Worm (Caenorhabditis elegans) whole organism, L2 larva: ENCODE results near the gene ifbp-1.
A peak's percentile ranks its signal among the peaks of the same experiment; 100 is the strongest.

Experiments used
- C34F6.9 ChIP-seq: fragments of 150-350 bp; optimal IDR thresholded peaks from 2 replicates; lab custom pipeline; 2014; ENCODE audit warnings: missing biosample characterization, missing genetic modification characterization
- F13H6.1 ChIP-seq: sonication (generic microtip); optimal IDR thresholded peaks from 2 replicates; lab custom pipeline; 2016; ENCODE audit warnings: missing genetic modification characterization, missing compliant biosample characterization
- R02D3.7 ChIP-seq: fragments of 150-350 bp; optimal IDR thresholded peaks from 2 replicates; lab custom pipeline; 2014; ENCODE audit warnings: missing biosample characterization, missing genetic modification characterization
- ZK546.5 ChIP-seq: sonication (generic microtip); optimal IDR thresholded peaks from 2 replicates; lab custom pipeline; 2017; ENCODE audit warnings: missing biosample characterization, missing genetic modification characterization
- alr-1 ChIP-seq: fragments of 150-350 bp; optimal IDR thresholded peaks from 2 replicates; lab custom pipeline; 2014; ENCODE audit warnings: missing biosample characterization, missing genetic modification characterization
- ama-1 ChIP-seq: fragments of 150-350 bp; optimal IDR thresholded peaks from 2 replicates; lab custom pipeline; 2018; ENCODE audit warnings: inconsistent platforms
- blmp-1 ChIP-seq: sonication (generic microtip); optimal IDR thresholded peaks from 2 replicates; lab custom pipeline; 2017; ENCODE audit warnings: missing genetic modification characterization, mild to moderate bottlenecking, missing compliant biosample characterization, antibody characterized with exemption, moderate library complexity; ENCODE audit not compliant: insufficient read depth
- ceh-16 ChIP-seq: fragments of 150-350 bp; optimal IDR thresholded peaks from 2 replicates; lab custom pipeline; 2014; ENCODE audit warnings: missing biosample characterization, missing genetic modification characterization
- crh-2 ChIP-seq: sonication (generic microtip); optimal IDR thresholded peaks from 2 replicates; lab custom pipeline; 2017; ENCODE audit warnings: missing biosample characterization, missing genetic modification characterization
- dmd-4 ChIP-seq: sonication (generic microtip); optimal IDR thresholded peaks from 2 replicates; lab custom pipeline; 2017; ENCODE audit warnings: missing biosample characterization, missing genetic modification characterization
- egl-27 ChIP-seq: sonication (generic microtip); optimal IDR thresholded peaks from 3 replicates; lab custom pipeline; 2017; ENCODE audit warnings: missing biosample characterization, missing genetic modification reagents, missing genetic modification characterization
- fos-1 ChIP-seq: fragments of 150-350 bp; optimal IDR thresholded peaks from 2 replicates; lab custom pipeline; 2014; ENCODE audit warnings: missing biosample characterization, missing genetic modification characterization
- gmeb-1 ChIP-seq: fragments of 150-350 bp; optimal IDR thresholded peaks from 2 replicates; lab custom pipeline; 2014; ENCODE audit warnings: missing biosample characterization, missing genetic modification characterization
- lin-13 ChIP-seq: fragments of 150-350 bp; optimal IDR thresholded peaks from 2 replicates; lab custom pipeline; 2014; ENCODE audit warnings: missing biosample characterization, missing genetic modification reagents, missing genetic modification characterization
- lsy-2 ChIP-seq, 2 experiments: fragments of 150-350 bp in 1 of 2; sonication (generic microtip) in 1 of 2; optimal IDR thresholded peaks; 2 replicates each; lab custom pipeline; 2014 to 2017; ENCODE audit warnings: missing biosample characterization in 2 of 2, missing genetic modification characterization in 2 of 2
- mab-5 ChIP-seq: fragments of 150-350 bp; optimal IDR thresholded peaks from 2 replicates; lab custom pipeline; 2014; ENCODE audit warnings: missing biosample characterization, missing genetic modification characterization
- mbf-1 ChIP-seq: sonication (generic microtip); optimal IDR thresholded peaks from 2 replicates; lab custom pipeline; 2017; ENCODE audit warnings: missing biosample characterization, missing genetic modification characterization
- mdl-1 ChIP-seq, 2 experiments: fragments of 150-350 bp in 1 of 2; sonication (generic microtip) in 1 of 2; optimal IDR thresholded peaks; 2 replicates each; lab custom pipeline; 2017; ENCODE audit warnings: missing biosample characterization in 2 of 2, missing genetic modification characterization in 2 of 2
- nhr-10 ChIP-seq: sonication (generic microtip); optimal IDR thresholded peaks from 2 replicates; lab custom pipeline; 2017; ENCODE audit warnings: missing biosample characterization, missing genetic modification characterization
- nhr-11 ChIP-seq: fragments of 150-350 bp; optimal IDR thresholded peaks from 2 replicates; lab custom pipeline; 2014; ENCODE audit warnings: missing biosample characterization, missing genetic modification characterization
- nhr-12 ChIP-seq: fragments of 150-350 bp; optimal IDR thresholded peaks from 2 replicates; lab custom pipeline; 2014; ENCODE audit warnings: missing biosample characterization, missing genetic modification characterization
- nhr-129 ChIP-seq: fragments of 150-350 bp; optimal IDR thresholded peaks from 2 replicates; lab custom pipeline; 2014; ENCODE audit warnings: missing biosample characterization, missing genetic modification characterization
- nhr-21 ChIP-seq: fragments of 150-350 bp; optimal IDR thresholded peaks from 2 replicates; lab custom pipeline; 2014; ENCODE audit warnings: missing biosample characterization, missing genetic modification characterization
- nhr-23 ChIP-seq: fragments of 150-350 bp; optimal IDR thresholded peaks from 2 replicates; lab custom pipeline; 2014; ENCODE audit warnings: missing biosample characterization, missing genetic modification reagents, missing genetic modification characterization
- nhr-237 ChIP-seq: fragments of 150-350 bp; optimal IDR thresholded peaks from 2 replicates; lab custom pipeline; 2014; ENCODE audit warnings: missing biosample characterization, missing genetic modification characterization
- nhr-25 ChIP-seq: fragments of 150-350 bp; sonication (generic microtip); optimal IDR thresholded peaks from 3 replicates; lab custom pipeline; 2014; ENCODE audit warnings: missing biosample characterization, missing genetic modification characterization
- nhr-77 ChIP-seq: fragments of 150-350 bp; optimal IDR thresholded peaks from 2 replicates; lab custom pipeline; 2014; ENCODE audit warnings: missing biosample characterization, missing genetic modification characterization
- peb-1 ChIP-seq: fragments of 150-350 bp; optimal IDR thresholded peaks from 2 replicates; lab custom pipeline; 2014; ENCODE audit warnings: missing biosample characterization, missing genetic modification characterization
- sem-4 ChIP-seq: fragments of 150-350 bp; optimal IDR thresholded peaks from 2 replicates; lab custom pipeline; 2014; ENCODE audit warnings: missing biosample characterization, missing genetic modification reagents, missing genetic modification characterization
- sma-3 ChIP-seq: sonication (generic microtip); optimal IDR thresholded peaks from 2 replicates; lab custom pipeline; 2016; ENCODE audit warnings: missing genetic modification reagents, missing genetic modification characterization, missing compliant biosample characterization
- sma-9 ChIP-seq, 2 experiments: fragments of 150-350 bp in 1 of 2; sonication (generic microtip) in 1 of 2; optimal IDR thresholded peaks; 2 replicates each; lab custom pipeline; 2014 to 2016; ENCODE audit warnings: missing genetic modification characterization in 2 of 2, mild to moderate bottlenecking in 1 of 2, missing biosample characterization in 1 of 2, missing compliant biosample characterization in 1 of 2, missing genetic modification reagents in 1 of 2, moderate library complexity in 1 of 2
- snpc-4 ChIP-seq: fragments of 150-350 bp; optimal IDR thresholded peaks from 2 replicates; lab custom pipeline; 2014; ENCODE audit warnings: missing biosample characterization, missing genetic modification characterization
- unc-39 ChIP-seq: fragments of 150-350 bp; optimal IDR thresholded peaks from 2 replicates; lab custom pipeline; 2014; ENCODE audit warnings: missing biosample characterization, missing genetic modification characterization
- unc-55 ChIP-seq: fragments of 150-350 bp; sonication (generic microtip); optimal IDR thresholded peaks from 3 replicates; lab custom pipeline; 2014; ENCODE audit warnings: missing biosample characterization, missing genetic modification reagents, missing genetic modification characterization
- unc-62 ChIP-seq: fragments of 150-350 bp; optimal IDR thresholded peaks from 2 replicates; lab custom pipeline; 2014; ENCODE audit warnings: missing biosample characterization, missing genetic modification reagents, missing genetic modification characterization
- zag-1 ChIP-seq: fragments of 150-350 bp; optimal IDR thresholded peaks from 2 replicates; lab custom pipeline; 2014; ENCODE audit warnings: missing biosample characterization, missing genetic modification characterization
- ztf-1 ChIP-seq: fragments of 200-800 bp; sonication (Bioruptor generic); conservative IDR thresholded peaks from 2 replicates; pipeline ENCODE4 v1.3.6; 2022; ENCODE audit warnings: missing genetic modification characterization, missing compliant biosample characterization
- ztf-11 ChIP-seq: sonication (generic microtip); optimal IDR thresholded peaks from 2 replicates; lab custom pipeline; 2017; ENCODE audit warnings: missing biosample characterization, missing genetic modification characterization
- ztf-4 ChIP-seq: fragments of 150-350 bp; optimal IDR thresholded peaks from 2 replicates; lab custom pipeline; 2014; ENCODE audit warnings: missing biosample characterization, missing genetic modification characterization

Gene ifbp-1

ce11 chrV:13351773-13352172 is 28.3 kb downstream of the ifbp-1 start (continued):
- no peak for TF ChIP-seq nhr-23 (tag; lab: Kevin White, UChicago)
- no peak for TF ChIP-seq ztf-11
- TF ChIP-seq nhr-11 (tag; lab: Kevin White, UChicago), result no peak
- no peak for TF ChIP-seq crh-2 (tag; lab: Kevin White, UChicago)
- TF ChIP-seq nhr-10 (tag; lab: Kevin White, UChicago), result no peak
- TF ChIP-seq mab-5 (tag; lab: Kevin White, UChicago), result peak; percentile 91
- TF ChIP-seq sem-4 (tag; lab: Kevin White, UChicago), result no peak
- peak; percentile 18 for TF ChIP-seq egl-27 (tag; lab: Kevin White, UChicago)
- TF ChIP-seq dmd-4 (tag; lab: Kevin White, UChicago), result no peak
- no peak for TF ChIP-seq nhr-77
- TF ChIP-seq peb-1, result no peak
- peak; percentile 58 for TF ChIP-seq unc-62 (GFP tag; lab: Kevin White, UChicago)
- no peak for TF ChIP-seq nhr-25
- no peak for TF ChIP-seq ztf-1 (GFP tag; lab: Robert Waterston, UW)
- TF ChIP-seq ZK546.5, result no peak
- TF ChIP-seq ama-1, result no peak
- no peak for TF ChIP-seq nhr-129
- no peak for TF ChIP-seq R02D3.7 (tag; lab: Kevin White, UChicago)
- peak; percentile 66 for TF ChIP-seq unc-55
- no peak for TF ChIP-seq ztf-4
- TF ChIP-seq snpc-4, result no peak
- no peak for TF ChIP-seq nhr-12 (tag; lab: Kevin White, UChicago)

ce11 chrV:13350302-13350701 is 29.8 kb downstream of the ifbp-1 start:
- no peak for TF ChIP-seq mdl-1 (tag; optimal IDR thresholded peaks at IDR 0.05; lab: Kevin White, UChicago)
- no peak for TF ChIP-seq C34F6.9 (tag; lab: Kevin White, UChicago)
- no peak for TF ChIP-seq peb-1
- TF ChIP-seq nhr-21 (tag; lab: Kevin White, UChicago), result no peak
- no peak for TF ChIP-seq ztf-11
- TF ChIP-seq unc-39 (tag; lab: Kevin White, UChicago), result no peak
- TF ChIP-seq, all 48 proteins: peak for 0

ce11 chrV:13345867-13346328 is 34.2 kb downstream of the ifbp-1 start, which contains the start of gene twk-43:
Gene twk-43, plus strand, starts transcription at chrV:13346278.
- no peak for TF ChIP-seq nhr-25
- no peak for TF ChIP-seq nhr-23 (tag; lab: Kevin White, UChicago)
- peak; percentile 13 for TF ChIP-seq sma-9 (GFP tag; optimal IDR thresholded peaks at IDR 0.05; lab: Kevin White, UChicago)
- TF ChIP-seq sma-9 (tag; optimal IDR thresholded peaks at IDR 0.05; lab: Kevin White, UChicago), result no peak
- TF ChIP-seq mab-5 (tag; lab: Kevin White, UChicago), result peak; percentile 75
- TF ChIP-seq peb-1, result no peak
- peak; percentile 19 for TF ChIP-seq F13H6.1 (tag; lab: Kevin White, UChicago)
- no peak for TF ChIP-seq crh-2 (tag; lab: Kevin White, UChicago)
- TF ChIP-seq nhr-77, result no peak
- no peak for TF ChIP-seq unc-39 (tag; lab: Kevin White, UChicago)
- TF ChIP-seq snpc-4, result no peak
- no peak for TF ChIP-seq lsy-2 (tag; optimal IDR thresholded peaks at IDR 0.05; lab: Kevin White, UChicago)
- TF ChIP-seq sem-4 (tag; lab: Kevin White, UChicago), result peak; percentile 54
- TF ChIP-seq ztf-1 (GFP tag; lab: Robert Waterston, UW), result no peak
- no peak for TF ChIP-seq gmeb-1 (tag; lab: Kevin White, UChicago)
- no peak for TF ChIP-seq sma-3
- TF ChIP-seq mbf-1, result no peak

- TF ChIP-seq ztf-11, result no peak
- TF ChIP-seq blmp-1 (tag; lab: Kevin White, UChicago), result no peak
- no peak for TF ChIP-seq R02D3.7 (tag; lab: Kevin White, UChicago)
- no peak for TF ChIP-seq nhr-23 (tag; lab: Kevin White, UChicago)
- TF ChIP-seq nhr-77, result no peak
- TF ChIP-seq crh-2 (tag; lab: Kevin White, UChicago), result no peak
- no peak for TF ChIP-seq ZK546.5
- no peak for TF ChIP-seq lsy-2 (tag; optimal IDR thresholded peaks at IDR 0.05; lab: Kevin White, UChicago)
- TF ChIP-seq zag-1 (tag; lab: Kevin White, UChicago), result no peak
- TF ChIP-seq egl-27 (tag; lab: Kevin White, UChicago), result no peak
- no peak for TF ChIP-seq nhr-12 (tag; lab: Kevin White, UChicago)
- no peak for TF ChIP-seq ceh-16 (tag; lab: Kevin White, UChicago)
- TF ChIP-seq fos-1 (tag; lab: Kevin White, UChicago), result no peak
- no peak for TF ChIP-seq nhr-237 (tag; lab: Kevin White, UChicago)
- no peak for TF ChIP-seq alr-1 (tag; lab: Kevin White, UChicago)
- TF ChIP-seq nhr-21 (tag; lab: Kevin White, UChicago), result no peak
- no peak for TF ChIP-seq nhr-129
- no peak for TF ChIP-seq lin-13
Observed at ce11 chrV:13342235-13342634, 37.8 kb downstream of the ifbp-1 start.
